Worm (Caenorhabditis elegans) whole organism, L2 larva: Measurements from ENCODE around the gene sfxn-1.4.

Experiments
- ama-1 ChIP-seq: fragments of 150-350 bp; optimal IDR thresholded peaks from 2 replicates; lab custom pipeline; 2018; ENCODE audit warnings: inconsistent platforms
- fos-1 ChIP-seq: fragments of 150-350 bp; optimal IDR thresholded peaks from 2 replicates; lab custom pipeline; 2014; ENCODE audit warnings: missing biosample characterization, missing genetic modification characterization
- snpc-4 ChIP-seq: fragments of 150-350 bp; optimal IDR thresholded peaks from 2 replicates; lab custom pipeline; 2014; ENCODE audit warnings: missing biosample characterization, missing genetic modification characterization

DNA sequence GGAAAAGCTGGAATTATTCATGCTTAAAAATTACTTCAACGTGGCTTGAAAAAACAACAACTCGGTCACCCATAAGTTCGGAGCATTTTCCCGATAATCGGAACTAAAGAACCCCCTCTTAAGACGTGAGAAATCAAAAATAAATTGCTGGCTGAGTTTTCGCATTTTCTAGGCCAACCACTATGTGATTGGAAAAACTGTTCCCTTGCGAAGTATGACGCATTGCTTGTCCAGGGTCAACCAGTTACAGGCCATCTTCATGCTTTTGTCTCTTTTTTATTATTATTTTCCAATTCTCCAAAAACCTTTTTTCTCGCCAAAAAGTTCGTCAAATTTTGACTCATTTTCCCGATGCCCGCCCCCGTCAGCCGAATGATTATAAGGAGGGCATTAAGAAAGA, 39.1 kb upstream of the sfxn-1.4 start, which contains the start of gene F13D12.3:
- TF ChIP-seq ama-1 (lab: Kevin White, UChicago) (no peak), snpc-4 (no peak), fos-1 (no peak)
